Worm (Caenorhabditis elegans): ENCODE measurements around the gene spas-1.

ce11 chrV:9126316-9126715 lies 49.3 kb upstream of the spas-1 start, which contains the start of gene F21C10.4:
- TF ChIP-seq nhr-237 (tag; optimal IDR thresholded peaks at IDR 0.05) (no peak), egl-27 (tag; optimal IDR thresholded peaks at IDR 0.05) (no peak), unc-62 (GFP tag; optimal IDR thresholded peaks at IDR 0.05) (no peak)

All from whole organism, L1 larva.